Worm (Caenorhabditis elegans): ENCODE results near the gene F47D12.3.

Gene F47D12.3

ce11 chrIII:6307832-6308231 lies 9.6 kb downstream of the F47D12.3 start:
- TF ChIP-seq elt-2 (tag; optimal IDR thresholded peaks at IDR 0.05): no peak
- TF ChIP-seq nhr-20 (tag; optimal IDR thresholded peaks at IDR 0.05): no peak
- TF ChIP-seq F16B12.6 (tag; optimal IDR thresholded peaks at IDR 0.05): no peak
- TF ChIP-seq snpc-4 (tag; optimal IDR thresholded peaks at IDR 0.05): no peak
- no peak for TF ChIP-seq egl-13 (tag; optimal IDR thresholded peaks at IDR 0.05)
- TF ChIP-seq pax-3 (tag; optimal IDR thresholded peaks at IDR 0.05): no peak
- no peak for TF ChIP-seq xbp-1 (tag; optimal IDR thresholded peaks at IDR 0.05)
- TF ChIP-seq sptf-1 (tag; optimal IDR thresholded peaks at IDR 0.05): no peak
- no peak for TF ChIP-seq zip-4 (GFP tag; optimal IDR thresholded peaks at IDR 0.05)
- no peak for TF ChIP-seq hlh-17 (GFP tag; optimal IDR thresholded peaks at IDR 0.05; ENCODE audit: borderline replicate concordance)
- TF ChIP-seq nhr-71 (tag; optimal IDR thresholded peaks at IDR 0.05): peak; percentile 9
- TF ChIP-seq sox-4 (tag; optimal IDR thresholded peaks at IDR 0.05): no peak
- TF ChIP-seq fkh-10 (GFP tag; optimal IDR thresholded peaks at IDR 0.05): peak; percentile 67
- no peak for TF ChIP-seq lin-39 (tag; optimal IDR thresholded peaks at IDR 0.05)
- TF ChIP-seq nhr-77 (tag; optimal IDR thresholded peaks at IDR 0.05): no peak
- TF ChIP-seq mep-1 (tag; optimal IDR thresholded peaks at IDR 0.05): no peak
- no peak for TF ChIP-seq mab-9 (GFP tag; IDR thresholded peaks at IDR 0.05)
- no peak for TF ChIP-seq C16A3.4 (tag; optimal IDR thresholded peaks at IDR 0.05)
- no peak for TF ChIP-seq isw-1 (GFP tag; IDR thresholded peaks at IDR 0.05)
- no peak for TF ChIP-seq ces-1 (GFP tag; optimal IDR thresholded peaks at IDR 0.05)
- no peak for TF ChIP-seq swsn-7 (tag; optimal IDR thresholded peaks at IDR 0.05)
- no peak for TF ChIP-seq nhr-76 (tag; optimal IDR thresholded peaks at IDR 0.05)
- no peak for TF ChIP-seq fkh-8 (tag; optimal IDR thresholded peaks at IDR 0.05)
- no peak for TF ChIP-seq fkh-4 (tag; optimal IDR thresholded peaks at IDR 0.05; ENCODE audit: borderline replicate concordance)
- no peak for TF ChIP-seq nhr-237 (tag; optimal IDR thresholded peaks at IDR 0.05)
- no peak for TF ChIP-seq rnt-1 (tag; optimal IDR thresholded peaks at IDR 0.05)
- TF ChIP-seq lin-15B (tag; optimal IDR thresholded peaks at IDR 0.05): no peak
- no peak for TF ChIP-seq nhr-11 (tag; optimal IDR thresholded peaks at IDR 0.05)
- peak; percentile 66 for TF ChIP-seq lin-14 (GFP tag; optimal IDR thresholded peaks at IDR 0.05)
- TF ChIP-seq lin-13 (GFP tag; optimal IDR thresholded peaks at IDR 0.05): no peak
- no peak for TF ChIP-seq irx-1 (tag; optimal IDR thresholded peaks at IDR 0.05)
- TF ChIP-seq unc-130 (tag; optimal IDR thresholded peaks at IDR 0.05): no peak
- TF ChIP-seq lsy-2 (tag; optimal IDR thresholded peaks at IDR 0.05): peak in 1 of 2 experiments; percentile 27
- no peak for TF ChIP-seq grh-1 (GFP tag; IDR thresholded peaks at IDR 0.05)
- TF ChIP-seq tlp-1 (tag; optimal IDR thresholded peaks at IDR 0.05): no peak

ce11 chrIII:6309066-6309465 lies 10.8 kb downstream of the F47D12.3 start, which contains the start of gene gar-2:
TSS of gene gar-2 (plus strand) at chrIII:6309366.
- TF ChIP-seq lin-35 (GFP tag; optimal IDR thresholded peaks at IDR 0.05) (no peak), zip-4 (GFP tag; optimal IDR thresholded peaks at IDR 0.05) (no peak), snpc-4 (tag; optimal IDR thresholded peaks at IDR 0.05) (no peak), unc-98 (GFP tag; IDR thresholded peaks at IDR 0.05) (no peak), ama-1 (optimal IDR thresholded peaks at IDR 0.05) (no peak), ceh-8 (GFP tag; optimal IDR thresholded peaks at IDR 0.05) (no peak)

- no peak for TF ChIP-seq sup-37 (GFP tag; optimal IDR thresholded peaks at IDR 0.05)
- TF ChIP-seq nhr-71 (tag; optimal IDR thresholded peaks at IDR 0.05): peak; percentile 8
- TF ChIP-seq ceh-82 (tag; optimal IDR thresholded peaks at IDR 0.05): peak in 1 of 3 experiments; percentile 2
- TF ChIP-seq ces-1 (GFP tag; optimal IDR thresholded peaks at IDR 0.05): peak; percentile 30
- peak in 1 of 2 experiments; percentile 5 for TF ChIP-seq lsy-2 (tag; optimal IDR thresholded peaks at IDR 0.05)
- peak; percentile 66 for TF ChIP-seq lin-14 (GFP tag; optimal IDR thresholded peaks at IDR 0.05)
- peak; percentile 87 for TF ChIP-seq fkh-10 (GFP tag; optimal IDR thresholded peaks at IDR 0.05)
- no peak for TF ChIP-seq mdl-1 (tag; optimal IDR thresholded peaks at IDR 0.05)
Observed at ce11 chrIII:6310352-6310751, 12.1 kb downstream of the F47D12.3 start.

All from whole organism, L1 larva.